Worm (Caenorhabditis elegans) whole organism, L4 larva: ENCODE measurements around the gene usp-4.

Source experiments
- D1046.2 ChIP-seq: fragments of 200-800 bp; sonication (Bioruptor generic); IDR thresholded peaks from 2 replicates; pipeline ENCODE4 v1.3.6; 2022; ENCODE audit warnings: missing genetic modification characterization, missing compliant biosample characterization
- F44E2.7 ChIP-seq: fragments of 200-800 bp; sonication (Bioruptor generic); IDR thresholded peaks from 2 replicates; pipeline ENCODE4 v2.1.2; 2022; ENCODE audit warnings: missing genetic modification characterization, missing compliant biosample characterization
- F49E8.2 ChIP-seq: sonication (generic microtip); optimal IDR thresholded peaks from 2 replicates; lab custom pipeline; 2016; ENCODE audit warnings: missing compliant biosample characterization, mild to moderate bottlenecking, missing genetic modification characterization, borderline replicate concordance
- T20F7.1 ChIP-seq: fragments of 200-800 bp; sonication (Bioruptor generic); optimal IDR thresholded peaks from 2 replicates; lab custom pipeline; 2018; ENCODE audit warnings: mild to moderate bottlenecking, missing genetic modification characterization, missing compliant biosample characterization
- T26A8.4 ChIP-seq: fragments of 200-800 bp; sonication (Bioruptor generic); IDR thresholded peaks from 2 replicates; pipeline ENCODE4 v1.3.6; 2022; ENCODE audit warnings: missing genetic modification characterization, missing compliant biosample characterization
- ZK337.2 ChIP-seq: fragments of 200-800 bp; sonication (Bioruptor generic); IDR thresholded peaks from 2 replicates; pipeline ENCODE4 v1.3.6; 2022; ENCODE audit warnings: missing genetic modification reagents, missing genetic modification characterization, missing compliant biosample characterization
- aly-2 ChIP-seq: sonication (generic microtip); optimal IDR thresholded peaks from 2 replicates; lab custom pipeline; 2018; ENCODE audit warnings: missing biosample characterization, missing genetic modification characterization
- arid-1 ChIP-seq: fragments of 200-800 bp; sonication (Bioruptor generic); conservative IDR thresholded peaks from 2 replicates; pipeline ENCODE4 v1.3.6; 2022; ENCODE audit warnings: missing genetic modification reagents, missing genetic modification characterization, missing compliant biosample characterization
- ctbp-1 ChIP-seq: fragments of 200-800 bp; sonication (Bioruptor generic); IDR thresholded peaks from 2 replicates; pipeline ENCODE4 v1.3.6; 2022; ENCODE audit warnings: missing genetic modification reagents, missing genetic modification characterization, missing compliant biosample characterization
- daf-12 ChIP-seq: fragments of 150-350 bp; optimal IDR thresholded peaks from 2 replicates; lab custom pipeline; 2014; ENCODE audit warnings: missing biosample characterization, missing genetic modification reagents, missing genetic modification characterization
- daf-16 ChIP-seq, 3 experiments: sonication (generic microtip); optimal IDR thresholded peaks; 2 replicates each; lab custom pipeline; 2016 to 2017; ENCODE audit warnings: missing genetic modification characterization in 3 of 3, missing genetic modification reagents in 3 of 3, mild to moderate bottlenecking in 2 of 3, missing compliant biosample characterization in 2 of 3, missing biosample characterization in 1 of 3, moderate library complexity in 1 of 3
- daf-19 ChIP-seq: fragments of 200-800 bp; sonication (Bioruptor generic); conservative IDR thresholded peaks from 2 replicates; pipeline ENCODE4 v1.3.6; 2022; ENCODE audit warnings: missing genetic modification characterization, missing compliant biosample characterization
- daf-8 ChIP-seq: fragments of 200-800 bp; sonication (Bioruptor generic); IDR thresholded peaks from 2 replicates; pipeline ENCODE4 v1.3.6; 2022; ENCODE audit warnings: missing genetic modification characterization, missing compliant biosample characterization
- duxl-1 ChIP-seq: sonication (generic microtip); optimal IDR thresholded peaks from 2 replicates; lab custom pipeline; 2016; ENCODE audit warnings: mild to moderate bottlenecking, missing genetic modification characterization, moderate library complexity, missing compliant biosample characterization; ENCODE audit not compliant: poor library complexity
- egl-43 ChIP-seq: fragments of 200-800 bp; sonication (Bioruptor generic); IDR thresholded peaks from 2 replicates; pipeline ENCODE4 v1.3.6; 2022; ENCODE audit warnings: missing genetic modification reagents, missing genetic modification characterization, missing compliant biosample characterization
- gei-8 ChIP-seq: fragments of 200-800 bp; sonication (Bioruptor generic); optimal IDR thresholded peaks from 2 replicates; lab custom pipeline; 2018; ENCODE audit warnings: mild to moderate bottlenecking, missing genetic modification characterization, missing compliant biosample characterization
- hlh-30 ChIP-seq: sonication (generic microtip); optimal IDR thresholded peaks from 2 replicates; lab custom pipeline; 2017; ENCODE audit warnings: antibody characterized with exemption, mild to moderate bottlenecking, missing genetic modification characterization, missing compliant biosample characterization; ENCODE audit not compliant: insufficient read depth
- jun-1 ChIP-seq: fragments of 150-350 bp; optimal IDR thresholded peaks from 2 replicates; lab custom pipeline; 2014; ENCODE audit warnings: missing biosample characterization, missing genetic modification reagents, missing genetic modification characterization
- lim-7 ChIP-seq: fragments of 200-800 bp; sonication (Bioruptor generic); IDR thresholded peaks from 2 replicates; pipeline ENCODE4 v1.3.6; 2022; ENCODE audit warnings: missing genetic modification characterization, missing compliant biosample characterization
- lin-29 ChIP-seq: fragments of 200-800 bp; sonication (Bioruptor generic); IDR thresholded peaks from 2 replicates; pipeline ENCODE4 v1.3.6; 2022; ENCODE audit warnings: missing genetic modification reagents, missing genetic modification characterization, missing compliant biosample characterization
- lin-38 ChIP-seq: fragments of 200-800 bp; sonication (Bioruptor generic); IDR thresholded peaks from 2 replicates; pipeline ENCODE4 v1.3.6; 2022; ENCODE audit warnings: missing genetic modification reagents, missing genetic modification characterization, missing compliant biosample characterization
- lsy-2 ChIP-seq, 2 experiments: fragments of 150-350 bp in 1 of 2; sonication (generic microtip) in 1 of 2; optimal IDR thresholded peaks; 2 replicates each; lab custom pipeline; 2014 to 2017; ENCODE audit warnings: missing biosample characterization in 2 of 2, missing genetic modification characterization in 2 of 2
- mep-1 ChIP-seq: fragments of 150-350 bp; sonication (generic microtip); optimal IDR thresholded peaks from 3 replicates; lab custom pipeline; 2014; ENCODE audit warnings: missing biosample characterization, missing genetic modification characterization
- mes-2 ChIP-seq: sonication (generic microtip); optimal IDR thresholded peaks from 2 replicates; lab custom pipeline; 2016; ENCODE audit warnings: missing genotype, mild to moderate bottlenecking, missing genetic modification characterization, missing compliant biosample characterization; ENCODE audit not compliant: poor library complexity, severe bottlenecking
- nhr-102 ChIP-seq: sonication (generic microtip); optimal IDR thresholded peaks from 2 replicates; lab custom pipeline; 2016; ENCODE audit warnings: mild to moderate bottlenecking, missing genetic modification characterization, moderate library complexity, missing compliant biosample characterization
- nhr-25 ChIP-seq: sonication (generic microtip); optimal IDR thresholded peaks from 2 replicates; lab custom pipeline; 2017; ENCODE audit warnings: missing genetic modification characterization, mild to moderate bottlenecking, missing compliant biosample characterization, antibody characterized with exemption, moderate library complexity, borderline replicate concordance; ENCODE audit not compliant: insufficient read depth
- nhr-6 ChIP-seq: fragments of 150-350 bp; optimal IDR thresholded peaks from 2 replicates; lab custom pipeline; 2014; ENCODE audit warnings: missing biosample characterization, missing genetic modification characterization
- nhr-76 ChIP-seq: fragments of 150-350 bp; optimal IDR thresholded peaks from 2 replicates; lab custom pipeline; 2014; ENCODE audit warnings: missing biosample characterization, missing genetic modification characterization
- nhr-77 ChIP-seq: fragments of 150-350 bp; optimal IDR thresholded peaks from 2 replicates; lab custom pipeline; 2014; ENCODE audit warnings: missing biosample characterization, missing genetic modification characterization
- rbr-2 ChIP-seq: sonication (generic microtip); optimal IDR thresholded peaks from 2 replicates; lab custom pipeline; 2016; ENCODE audit warnings: missing genotype, missing genetic modification characterization, missing compliant biosample characterization
- saeg-2 ChIP-seq: fragments of 200-800 bp; sonication (Bioruptor generic); IDR thresholded peaks from 2 replicates; pipeline ENCODE4 v1.3.6; 2022; ENCODE audit warnings: missing genetic modification reagents, missing genetic modification characterization, missing compliant biosample characterization
- sdz-12 ChIP-seq: fragments of 200-800 bp; sonication (Bioruptor generic); optimal IDR thresholded peaks from 2 replicates; lab custom pipeline; 2018; ENCODE audit warnings: mild to moderate bottlenecking, missing genetic modification characterization, missing compliant biosample characterization
- snpc-1.2 ChIP-seq: fragments of 200-800 bp; sonication (Bioruptor generic); IDR thresholded peaks from 2 replicates; pipeline ENCODE4 v1.3.6; 2022; ENCODE audit warnings: missing genetic modification reagents, missing genetic modification characterization, missing compliant biosample characterization
- spr-1 ChIP-seq: sonication (generic microtip); optimal IDR thresholded peaks from 2 replicates; lab custom pipeline; 2016; ENCODE audit warnings: mild to moderate bottlenecking, missing genetic modification characterization, missing compliant biosample characterization
- tag-97 ChIP-seq: fragments of 200-800 bp; sonication (Bioruptor generic); IDR thresholded peaks from 2 replicates; pipeline ENCODE4 v1.3.6; 2022; ENCODE audit warnings: missing genetic modification characterization, missing compliant biosample characterization
- unc-130 ChIP-seq: sonication (generic microtip); optimal IDR thresholded peaks from 2 replicates; lab custom pipeline; 2016; ENCODE audit warnings: missing genetic modification reagents, missing genetic modification characterization, missing compliant biosample characterization
- unc-39 ChIP-seq: sonication (generic microtip); optimal IDR thresholded peaks from 2 replicates; lab custom pipeline; 2017; ENCODE audit warnings: missing biosample characterization, missing genetic modification characterization
- unc-62 ChIP-seq, 3 experiments: fragments of 150-350 bp in 1 of 3; sonication (generic microtip); optimal IDR thresholded peaks in 2 of 3; peaks in 1 of 3; 1 replicate in 1 of 3; 2 replicates in 2 of 3; lab custom pipeline; 2014 to 2017; ENCODE audit warnings: missing biosample characterization in 3 of 3, missing genetic modification characterization in 3 of 3, missing genetic modification reagents in 3 of 3, missing genotype in 1 of 3
- zfp-3 ChIP-seq: fragments of 200-800 bp; sonication (Bioruptor generic); conservative IDR thresholded peaks from 2 replicates; pipeline ENCODE4 v1.3.6; 2022; ENCODE audit warnings: missing genetic modification reagents, missing genetic modification characterization, missing compliant biosample characterization
- zip-11 ChIP-seq: fragments of 200-800 bp; sonication (Bioruptor generic); IDR thresholded peaks from 2 replicates; pipeline ENCODE4 v1.3.6; 2022; ENCODE audit warnings: missing genetic modification characterization, missing compliant biosample characterization
- zip-2 ChIP-seq: fragments of 150-350 bp; optimal IDR thresholded peaks from 2 replicates; lab custom pipeline; 2014; ENCODE audit warnings: missing biosample characterization, missing genetic modification characterization

The usp-4 gene

ce11 chrIV:6792380-6793309 lies 35.5 kb downstream of the usp-4 start (continued):
- TF ChIP-seq spr-1 (tag; lab: Kevin White, UChicago) (no peak), F44E2.7 (0 out of 2 replicates have a peak, but pooled peaks have one; percentile 56), ctbp-1 (GFP tag; lab: Robert Waterston, UW) (no peak), daf-8 (no peak), nhr-25 (tag; lab: Kevin White, UChicago) (no peak), gei-8 (no peak), tag-97 (GFP tag; lab: Robert Waterston, UW) (no peak)
- TF ChIP-seq, all 104 proteins: peak for 31

- TF ChIP-seq daf-16 (GFP tag; optimal IDR thresholded peaks at IDR 0.05; lab: Kevin White, UChicago), result no peak
- peak; percentile 3 for TF ChIP-seq daf-16 (tag; optimal IDR thresholded peaks at IDR 0.05; lab: Kevin White, UChicago)
- TF ChIP-seq lin-38 (GFP tag; lab: Robert Waterston, UW), result peak; percentile 35; the same call in 1 of the 2 replicates
- no peak for TF ChIP-seq mes-2
- TF ChIP-seq F49E8.2 (tag; lab: Kevin White, UChicago), result peak; percentile 82
- peak in 1 of 2 experiments; percentile 70 for TF ChIP-seq unc-62 (GFP tag; optimal IDR thresholded peaks at IDR 0.05 in 1 of 2; lab: Kevin White, UChicago)
- TF ChIP-seq unc-62 (tag; optimal IDR thresholded peaks at IDR 0.05; lab: Kevin White, UChicago), result no peak
- no peak for TF ChIP-seq nhr-6 (tag; lab: Kevin White, UChicago)
- TF ChIP-seq T26A8.4, result peak; percentile 17; the same call in 1 of the 2 replicates
- peak; percentile 91 for TF ChIP-seq snpc-1.2
- peak; percentile 21 for TF ChIP-seq duxl-1 (tag; lab: Kevin White, UChicago)
- TF ChIP-seq, all 104 proteins: peak for 7
Observed at ce11 chrIV:6793310-6793966, 36.3 kb downstream of the usp-4 start.

ce11 chrIV:6795529-6795928 lies 38.4 kb downstream of the usp-4 start, which contains the start of the genes C17H12.3 and C17H12.12:
C17H12.3 (minus strand) TSS chrIV:6795629.
C17H12.12 (plus strand) TSS chrIV:6795924.
- TF ChIP-seq daf-12 (tag; lab: Kevin White, UChicago) (no peak), aly-2 (tag; lab: Kevin White, UChicago) (no peak), unc-130 (GFP tag; lab: Kevin White, UChicago) (no peak), lsy-2 (tag; optimal IDR thresholded peaks at IDR 0.05; lab: Kevin White, UChicago) (no peak), zip-2 (tag; lab: Kevin White, UChicago) (no peak), T26A8.4 (no peak), zfp-3 (GFP tag; lab: Robert Waterston, UW) (no peak), lin-29 (GFP tag; lab: Robert Waterston, UW) (no peak), nhr-76 (tag; lab: Kevin White, UChicago) (no peak), sdz-12 (GFP tag; lab: Kevin White, UChicago) (no peak), nhr-102 (tag; lab: Kevin White, UChicago) (no peak)
- TF ChIP-seq, all 104 proteins: peak for 0

- TF ChIP-seq F44E2.7 (no peak), arid-1 (GFP tag; lab: Robert Waterston, UW) (no peak), mep-1 (tag; lab: Kevin White, UChicago) (no peak), unc-39 (no peak), D1046.2 (GFP tag; lab: Robert Waterston, UW) (no peak), daf-19 (no peak), ZK337.2 (no peak), lim-7 (no peak), egl-43 (GFP tag; lab: Robert Waterston, UW) (no peak), hlh-30 (no peak), zip-2 (tag; lab: Kevin White, UChicago) (no peak), T20F7.1 (GFP tag; lab: Kevin White, UChicago) (no peak), saeg-2 (GFP tag; lab: Robert Waterston, UW) (no peak), zip-11 (GFP tag; lab: Robert Waterston, UW) (no peak), lsy-2 (tag; optimal IDR thresholded peaks at IDR 0.05; lab: Kevin White, UChicago) (no peak), jun-1 (tag; lab: Kevin White, UChicago) (no peak), nhr-77 (tag; lab: Kevin White, UChicago) (peak; percentile 71), aly-2 (tag; lab: Kevin White, UChicago) (no peak), rbr-2 (tag; lab: Kevin White, UChicago) (no peak)
Observed at ce11 chrIV:6802132-6802531, 45.0 kb downstream of the usp-4 start, which contains the start of the genes cest-4 and C17H12.11. cest-4 (minus strand) TSS chrIV:6802337. C17H12.11 (plus strand) TSS chrIV:6802387.
